Worm (Caenorhabditis elegans) whole organism, L4 larva: ENCODE data around the gene F44A2.7.
A peak's percentile ranks its signal among the peaks of the same experiment; 100 is the strongest.

Experiments
- F37D6.2 ChIP-seq: sonication (generic microtip); optimal IDR thresholded peaks from 2 replicates; lab custom pipeline; 2016; ENCODE audit warnings: mild to moderate bottlenecking, missing genetic modification characterization, missing compliant biosample characterization
- F44E2.7 ChIP-seq: fragments of 200-800 bp; sonication (Bioruptor generic); IDR thresholded peaks from 2 replicates; pipeline ENCODE4 v2.1.2; 2022; ENCODE audit warnings: missing genetic modification characterization, missing compliant biosample characterization
- F49E8.2 ChIP-seq: sonication (generic microtip); optimal IDR thresholded peaks from 2 replicates; lab custom pipeline; 2016; ENCODE audit warnings: missing compliant biosample characterization, mild to moderate bottlenecking, missing genetic modification characterization, borderline replicate concordance
- Y75B8A.6 ChIP-seq: fragments of 200-800 bp; sonication (Bioruptor generic); IDR thresholded peaks from 2 replicates; pipeline ENCODE4 v1.3.6; 2022; ENCODE audit warnings: missing genetic modification reagents, missing genetic modification characterization, missing compliant biosample characterization
- ZK337.2 ChIP-seq: fragments of 200-800 bp; sonication (Bioruptor generic); IDR thresholded peaks from 2 replicates; pipeline ENCODE4 v1.3.6; 2022; ENCODE audit warnings: missing genetic modification reagents, missing genetic modification characterization, missing compliant biosample characterization
- aly-2 ChIP-seq: sonication (generic microtip); optimal IDR thresholded peaks from 2 replicates; lab custom pipeline; 2018; ENCODE audit warnings: missing biosample characterization, missing genetic modification characterization
- ama-1 ChIP-seq: fragments of 150-350 bp; optimal IDR thresholded peaks from 2 replicates; lab custom pipeline; 2014; ENCODE audit warnings: inconsistent platforms, mixed read lengths
- ceh-28 ChIP-seq: fragments of 150-350 bp; optimal IDR thresholded peaks from 2 replicates; lab custom pipeline; 2014; ENCODE audit warnings: missing biosample characterization, missing genetic modification reagents, missing genetic modification characterization
- ces-1 ChIP-seq: fragments of 150-350 bp; sonication (generic microtip); optimal IDR thresholded peaks from 4 replicates; lab custom pipeline; 2014; ENCODE audit warnings: missing biosample characterization, missing genetic modification reagents, missing genetic modification characterization
- ctbp-1 ChIP-seq: fragments of 200-800 bp; sonication (Bioruptor generic); IDR thresholded peaks from 2 replicates; pipeline ENCODE4 v1.3.6; 2022; ENCODE audit warnings: missing genetic modification reagents, missing genetic modification characterization, missing compliant biosample characterization
- daf-16 ChIP-seq, 3 experiments: sonication (generic microtip); optimal IDR thresholded peaks; 2 replicates each; lab custom pipeline; 2016 to 2017; ENCODE audit warnings: missing genetic modification characterization in 3 of 3, missing genetic modification reagents in 3 of 3, mild to moderate bottlenecking in 2 of 3, missing compliant biosample characterization in 2 of 3, missing biosample characterization in 1 of 3, moderate library complexity in 1 of 3
- dmd-8 ChIP-seq: fragments of 200-800 bp; sonication (Bioruptor generic); IDR thresholded peaks from 2 replicates; pipeline ENCODE4 v1.3.6; 2022; ENCODE audit warnings: missing genetic modification characterization, missing compliant biosample characterization
- dve-1 ChIP-seq: sonication (generic microtip); optimal IDR thresholded peaks from 2 replicates; lab custom pipeline; 2017; ENCODE audit warnings: antibody characterized with exemption, mild to moderate bottlenecking, missing genetic modification characterization, missing compliant biosample characterization; ENCODE audit not compliant: insufficient read depth
- fkh-10 ChIP-seq: fragments of 150-350 bp; optimal IDR thresholded peaks from 2 replicates; lab custom pipeline; 2014; ENCODE audit warnings: missing biosample characterization, missing genetic modification reagents, missing genetic modification characterization
- fos-1 ChIP-seq: fragments of 150-350 bp; optimal IDR thresholded peaks from 2 replicates; lab custom pipeline; 2014; ENCODE audit warnings: missing biosample characterization, missing genetic modification characterization
- gei-8 ChIP-seq: fragments of 200-800 bp; sonication (Bioruptor generic); optimal IDR thresholded peaks from 2 replicates; lab custom pipeline; 2018; ENCODE audit warnings: mild to moderate bottlenecking, missing genetic modification characterization, missing compliant biosample characterization
- hif-1 ChIP-seq, 2 experiments: sonication (generic microtip); optimal IDR thresholded peaks; 2 replicates each; lab custom pipeline; 2016 to 2017; ENCODE audit warnings: missing compliant biosample characterization in 2 of 2, missing genetic modification characterization in 2 of 2, missing genetic modification reagents in 2 of 2, missing genotype in 2 of 2, mild to moderate bottlenecking in 1 of 2
- hlh-30 ChIP-seq: sonication (generic microtip); optimal IDR thresholded peaks from 2 replicates; lab custom pipeline; 2017; ENCODE audit warnings: antibody characterized with exemption, mild to moderate bottlenecking, missing genetic modification characterization, missing compliant biosample characterization; ENCODE audit not compliant: insufficient read depth
- hmg-1.1 ChIP-seq: fragments of 200-800 bp; sonication (Bioruptor generic); IDR thresholded peaks from 2 replicates; pipeline ENCODE4 v1.3.6; 2022; ENCODE audit warnings: missing genetic modification reagents, missing genetic modification characterization, missing compliant biosample characterization
- lin-13 ChIP-seq: fragments of 150-350 bp; optimal IDR thresholded peaks from 2 replicates; lab custom pipeline; 2014; ENCODE audit warnings: missing biosample characterization, missing genetic modification reagents, missing genetic modification characterization
- lin-29 ChIP-seq: fragments of 200-800 bp; sonication (Bioruptor generic); IDR thresholded peaks from 2 replicates; pipeline ENCODE4 v1.3.6; 2022; ENCODE audit warnings: missing genetic modification reagents, missing genetic modification characterization, missing compliant biosample characterization
- madf-9 ChIP-seq: fragments of 200-800 bp; sonication (Bioruptor generic); conservative IDR thresholded peaks from 2 replicates; pipeline ENCODE4 v1.3.6; 2022; ENCODE audit warnings: missing genetic modification reagents, missing genetic modification characterization, missing compliant biosample characterization
- mxl-2 ChIP-seq: fragments of 200-800 bp; sonication (Bioruptor generic); conservative IDR thresholded peaks from 2 replicates; pipeline ENCODE4 v1.3.6; 2022; ENCODE audit warnings: missing genetic modification reagents, missing genetic modification characterization, missing compliant biosample characterization
- mxl-3 ChIP-seq: fragments of 200-800 bp; sonication (Bioruptor generic); optimal IDR thresholded peaks from 2 replicates; lab custom pipeline; 2018; ENCODE audit warnings: mild to moderate bottlenecking, missing genetic modification characterization, missing compliant biosample characterization
- nhr-10 ChIP-seq: fragments of 150-350 bp; optimal IDR thresholded peaks from 2 replicates; lab custom pipeline; 2014; ENCODE audit warnings: missing biosample characterization, missing genetic modification characterization
- nhr-28 ChIP-seq: fragments of 150-350 bp; optimal IDR thresholded peaks from 2 replicates; lab custom pipeline; 2014; ENCODE audit warnings: missing biosample characterization, missing genetic modification characterization
- nhr-41 ChIP-seq: fragments of 200-800 bp; sonication (Bioruptor generic); IDR thresholded peaks from 2 replicates; pipeline ENCODE4 v1.3.6; 2022; ENCODE audit warnings: missing genetic modification reagents, missing genetic modification characterization, missing compliant biosample characterization
- nhr-48 ChIP-seq: sonication (generic microtip); optimal IDR thresholded peaks from 2 replicates; lab custom pipeline; 2016; ENCODE audit warnings: mild to moderate bottlenecking, missing genetic modification characterization, missing compliant biosample characterization
- rbr-2 ChIP-seq: sonication (generic microtip); optimal IDR thresholded peaks from 2 replicates; lab custom pipeline; 2016; ENCODE audit warnings: missing genotype, missing genetic modification characterization, missing compliant biosample characterization
- spr-1 ChIP-seq: sonication (generic microtip); optimal IDR thresholded peaks from 2 replicates; lab custom pipeline; 2016; ENCODE audit warnings: mild to moderate bottlenecking, missing genetic modification characterization, missing compliant biosample characterization
- tag-97 ChIP-seq: fragments of 200-800 bp; sonication (Bioruptor generic); IDR thresholded peaks from 2 replicates; pipeline ENCODE4 v1.3.6; 2022; ENCODE audit warnings: missing genetic modification characterization, missing compliant biosample characterization
- unc-62 ChIP-seq, 3 experiments: fragments of 150-350 bp in 1 of 3; sonication (generic microtip); optimal IDR thresholded peaks in 2 of 3; peaks in 1 of 3; 1 replicate in 1 of 3; 2 replicates in 2 of 3; lab custom pipeline; 2014 to 2017; ENCODE audit warnings: missing biosample characterization in 3 of 3, missing genetic modification characterization in 3 of 3, missing genetic modification reagents in 3 of 3, missing genotype in 1 of 3
- zag-1 ChIP-seq: fragments of 150-350 bp; optimal IDR thresholded peaks from 2 replicates; lab custom pipeline; 2014; ENCODE audit warnings: missing biosample characterization, missing genetic modification characterization
- zfp-2 ChIP-seq: sonication (generic microtip); optimal IDR thresholded peaks from 2 replicates; lab custom pipeline; 2016; ENCODE audit warnings: mild to moderate bottlenecking, missing genetic modification characterization, missing compliant biosample characterization
- zfp-3 ChIP-seq: fragments of 200-800 bp; sonication (Bioruptor generic); conservative IDR thresholded peaks from 2 replicates; pipeline ENCODE4 v1.3.6; 2022; ENCODE audit warnings: missing genetic modification reagents, missing genetic modification characterization, missing compliant biosample characterization
- zip-11 ChIP-seq: fragments of 200-800 bp; sonication (Bioruptor generic); IDR thresholded peaks from 2 replicates; pipeline ENCODE4 v1.3.6; 2022; ENCODE audit warnings: missing genetic modification characterization, missing compliant biosample characterization
- zip-2 ChIP-seq: fragments of 150-350 bp; optimal IDR thresholded peaks from 2 replicates; lab custom pipeline; 2014; ENCODE audit warnings: missing biosample characterization, missing genetic modification characterization
- ztf-7 ChIP-seq: fragments of 150-350 bp; optimal IDR thresholded peaks from 2 replicates; lab custom pipeline; 2014; ENCODE audit warnings: missing biosample characterization, missing genetic modification characterization

Gene F44A2.7

DNA sequence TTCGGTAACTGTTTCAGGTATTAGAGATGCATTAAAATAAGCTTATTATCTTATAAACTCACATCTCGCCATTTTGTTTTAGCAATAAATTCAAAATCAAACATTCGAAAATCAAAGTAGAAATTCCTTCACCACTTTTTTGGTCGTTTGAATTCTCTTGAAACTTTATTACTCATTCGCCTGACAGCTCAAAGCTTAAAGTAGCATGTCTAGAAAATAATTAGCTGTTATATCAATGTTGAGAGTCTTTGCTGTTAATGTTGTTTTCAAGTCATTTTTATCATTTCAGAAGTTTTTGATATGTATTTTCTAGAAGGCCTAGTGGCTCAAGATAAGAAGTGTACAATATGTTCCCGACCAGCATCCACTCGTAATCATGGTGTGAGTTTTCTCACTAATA lies 18.3 kb upstream of the F44A2.7 start, which contains the start of gene nhr-39:
TSS of gene nhr-39 (plus strand) at position 301 of the 400 bp plus-strand sequence.
- no peak for TF ChIP-seq hlh-30
- no peak for TF ChIP-seq Y75B8A.6 (GFP tag; lab: Robert Waterston, UW)
- TF ChIP-seq ceh-28 (tag; lab: Kevin White, UChicago) = no peak
- TF ChIP-seq ztf-7 (tag; lab: Kevin White, UChicago) = no peak
- no peak for TF ChIP-seq dmd-8 (GFP tag; lab: Robert Waterston, UW)
- TF ChIP-seq fkh-10 (GFP tag; lab: Kevin White, UChicago) = no peak
- TF ChIP-seq daf-16 (GFP tag; optimal IDR thresholded peaks at IDR 0.05; lab: Kevin White, UChicago) = no peak
- TF ChIP-seq daf-16 (tag; optimal IDR thresholded peaks at IDR 0.05; lab: Kevin White, UChicago) = no peak
- no peak for TF ChIP-seq F49E8.2 (tag; lab: Kevin White, UChicago)
- TF ChIP-seq spr-1 (tag; lab: Kevin White, UChicago) = no peak
- TF ChIP-seq zag-1 (tag; lab: Kevin White, UChicago) = no peak
- TF ChIP-seq nhr-48 (tag; lab: Kevin White, UChicago) = no peak
- no peak for TF ChIP-seq madf-9 (GFP tag; lab: Robert Waterston, UW)

DNA sequence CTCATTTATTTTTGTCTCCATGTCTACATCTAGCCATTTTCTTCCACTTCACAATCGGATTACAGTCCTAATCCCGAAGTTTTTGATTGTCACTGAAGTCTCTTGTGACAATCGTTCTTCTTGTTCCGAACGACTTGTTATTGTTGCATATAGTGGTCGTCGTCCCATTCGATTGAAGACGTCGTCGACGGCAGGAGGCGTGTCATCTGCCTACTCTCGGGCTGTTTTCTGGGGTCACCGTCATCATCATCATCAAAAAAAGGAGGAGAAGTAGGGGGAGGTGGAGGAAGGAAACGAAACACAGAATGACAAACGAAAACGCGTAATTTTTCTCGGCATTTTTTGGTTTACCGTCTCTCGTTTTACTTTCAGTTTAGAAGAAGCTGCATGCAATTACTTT lies 16.2 kb upstream of the F44A2.7 start, which contains the start of gene F44A2.3:
TSS of gene F44A2.3 (plus strand) at position 301 of the 400 bp plus-strand sequence.
- no peak for TF ChIP-seq nhr-28 (tag; lab: Kevin White, UChicago)
- TF ChIP-seq dve-1 (tag; lab: Kevin White, UChicago) = peak; percentile 9
- TF ChIP-seq, all 104 proteins: peak for 1

DNA sequence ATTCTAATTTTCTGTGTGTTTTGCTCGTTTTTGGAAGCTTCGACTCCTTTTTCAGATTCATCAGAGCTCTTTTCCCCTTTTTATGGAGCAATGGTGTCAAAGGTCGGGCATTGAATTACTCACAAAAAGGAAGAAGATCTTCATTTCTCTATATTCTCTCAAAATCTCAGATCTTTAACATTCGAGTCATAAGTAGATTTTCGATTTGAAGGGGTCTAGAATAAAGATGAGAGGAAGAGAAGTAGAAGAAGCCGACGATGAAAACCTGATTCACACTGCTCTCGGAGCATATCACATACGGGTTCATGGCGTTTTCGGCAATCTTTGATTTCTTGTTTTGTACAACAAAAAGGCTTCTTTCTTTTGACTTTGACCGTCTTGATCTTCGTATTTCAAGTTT lies 8.9 kb upstream of the F44A2.7 start:
- TF ChIP-seq spr-1 (tag; lab: Kevin White, UChicago) = no peak
- peak; percentile 65 for TF ChIP-seq fkh-10 (GFP tag; lab: Kevin White, UChicago)

DNA sequence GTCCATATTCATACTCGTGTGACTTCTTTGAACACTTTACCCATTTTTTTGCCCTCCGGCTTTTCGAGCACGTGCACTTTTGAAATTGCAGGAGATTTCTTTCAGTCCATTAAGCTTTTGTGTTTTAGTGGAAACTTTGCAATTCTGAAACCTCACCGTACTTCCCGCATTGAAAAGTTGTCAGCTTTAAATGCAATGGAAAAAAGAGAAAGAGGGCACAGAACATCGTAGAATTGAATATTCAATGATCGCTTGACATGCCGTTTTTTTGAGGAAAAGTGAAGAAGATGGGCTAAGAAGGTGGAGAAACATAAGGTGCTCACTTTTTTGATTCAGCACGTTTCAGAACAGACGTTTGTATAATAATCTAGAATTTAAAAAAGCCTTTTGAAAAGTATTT lies 6.9 kb upstream of the F44A2.7 start:
- TF ChIP-seq ztf-7 (tag; lab: Kevin White, UChicago) = no peak
- TF ChIP-seq Y75B8A.6 (GFP tag; lab: Robert Waterston, UW) = no peak
- peak in 1 of 2 experiments; percentile 96 for TF ChIP-seq unc-62 (GFP tag; optimal IDR thresholded peaks at IDR 0.05 in 1 of 2; lab: Kevin White, UChicago)
- no peak for TF ChIP-seq unc-62 (tag; optimal IDR thresholded peaks at IDR 0.05; lab: Kevin White, UChicago)
- no peak for TF ChIP-seq mxl-2 (GFP tag; lab: Robert Waterston, UW)
- TF ChIP-seq zfp-2 (tag; lab: Kevin White, UChicago) = no peak

DNA sequence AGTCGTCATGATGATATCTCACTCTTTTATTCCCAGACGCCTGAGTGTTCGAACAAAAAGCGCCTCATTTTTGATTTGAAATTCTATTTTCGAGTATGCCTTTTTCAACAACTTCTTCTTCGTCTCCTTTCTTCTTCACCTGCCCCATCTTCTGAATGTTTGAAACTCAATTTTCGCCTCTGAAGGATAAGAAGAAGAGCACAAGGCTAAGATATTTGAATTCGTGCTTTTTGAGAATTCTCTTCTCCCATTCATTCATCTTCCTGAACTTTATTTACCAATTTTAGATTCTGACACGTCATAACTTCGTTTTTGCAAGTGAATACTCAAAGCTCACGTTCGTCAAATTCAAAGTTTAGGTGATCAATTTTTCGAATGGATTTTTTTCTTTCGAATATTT lies 4.3 kb upstream of the F44A2.7 start:
- TF ChIP-seq fkh-10 (GFP tag; lab: Kevin White, UChicago) = peak; percentile 65
- TF ChIP-seq ctbp-1 (GFP tag; lab: Robert Waterston, UW) = 0 out of 2 replicates have a peak, but pooled peaks have one; percentile 41
- TF ChIP-seq zfp-3 (GFP tag; lab: Robert Waterston, UW) = no peak

DNA sequence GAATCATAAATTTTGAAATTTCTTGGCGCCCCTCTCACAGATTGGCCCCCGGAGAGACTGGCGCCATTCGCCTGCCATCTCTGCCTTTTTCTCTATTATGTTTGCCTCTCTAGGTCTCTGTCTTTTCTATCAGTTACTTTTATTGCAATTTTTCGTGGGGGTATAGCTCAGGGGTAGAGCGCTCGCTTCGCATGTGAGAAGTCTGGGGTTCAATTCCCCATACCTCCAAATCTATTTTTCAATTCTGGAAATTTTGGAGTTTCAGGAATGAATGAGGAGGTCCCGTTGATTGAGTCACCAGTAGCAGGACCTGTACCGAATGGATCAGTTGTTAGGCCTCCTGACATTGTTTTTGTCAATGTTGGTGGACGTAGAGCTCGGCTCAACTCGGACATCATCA lies 3.2 kb upstream of the F44A2.7 start, which contains the start of gene kvs-3:
TSS of gene kvs-3 (plus strand) at position 266 of the 400 bp plus-strand sequence.
- peak; percentile 97 for TF ChIP-seq nhr-41 (GFP tag; lab: Robert Waterston, UW)
- peak; percentile 89 for TF ChIP-seq gei-8 (GFP tag; lab: Kevin White, UChicago)
- peak; percentile 29 for TF ChIP-seq ztf-7 (tag; lab: Kevin White, UChicago)
- TF ChIP-seq aly-2 (tag; lab: Kevin White, UChicago) = no peak
- TF ChIP-seq lin-29 (GFP tag; lab: Robert Waterston, UW) = peak; percentile 76
- TF ChIP-seq hif-1 (tag; optimal IDR thresholded peaks at IDR 0.05; lab: Kevin White, UChicago) = peak in 1 of 2 experiments; percentile 62
- peak; percentile 20 for TF ChIP-seq F49E8.2 (tag; lab: Kevin White, UChicago)
- peak; percentile 43 for TF ChIP-seq F37D6.2 (tag; lab: Kevin White, UChicago)
- TF ChIP-seq ama-1 (lab: Kevin White, UChicago) = no peak
- TF ChIP-seq nhr-10 = no peak
- peak; percentile 96 for TF ChIP-seq F44E2.7
- TF ChIP-seq zip-2 (tag; lab: Kevin White, UChicago) = peak; percentile 37
- TF ChIP-seq zip-11 (GFP tag; lab: Robert Waterston, UW) = peak; percentile 82; the same call in 1 of the 2 replicates
- TF ChIP-seq rbr-2 (tag; lab: Kevin White, UChicago) = peak; percentile 73
- TF ChIP-seq mxl-3 = no peak
- TF ChIP-seq ZK337.2 (GFP tag; lab: Robert Waterston, UW) = peak; percentile 82
- TF ChIP-seq lin-13 (GFP tag; lab: Kevin White, UChicago) = peak; percentile 11
- TF ChIP-seq ces-1 = no peak
- 0 out of 2 replicates have a peak, but pooled peaks have one; percentile 52 for TF ChIP-seq tag-97
- TF ChIP-seq dve-1 (tag; lab: Kevin White, UChicago) = no peak
- no peak for TF ChIP-seq fos-1 (tag; lab: Kevin White, UChicago)
- peak; percentile 91 for TF ChIP-seq hmg-1.1 (GFP tag; lab: Robert Waterston, UW)
- peak; percentile 74; the same call in 1 of the 2 replicates for TF ChIP-seq Y75B8A.6 (GFP tag; lab: Robert Waterston, UW)
- TF ChIP-seq hlh-30 = peak; percentile 62
